Worm (Caenorhabditis elegans) whole organism, young adult: ENCODE measurements around the gene R07E5.11.

ENCODE experiments used
- B0035.1 ChIP-seq: sonication (generic microtip); optimal IDR thresholded peaks from 2 replicates; lab custom pipeline; 2016; ENCODE audit warnings: missing genetic modification characterization, mild to moderate bottlenecking, missing compliant biosample characterization, missing genotype, missing genetic modification reagents
- B0336.3 ChIP-seq: fragments of 200-800 bp; sonication (Bioruptor generic); IDR thresholded peaks from 2 replicates; pipeline ENCODE4 v1.3.6; 2022; ENCODE audit warnings: missing genetic modification characterization, missing compliant biosample characterization
- Y56A3A.18 ChIP-seq: fragments of 200-800 bp; sonication (Bioruptor generic); IDR thresholded peaks from 2 replicates; pipeline ENCODE4 v1.3.6; 2022; ENCODE audit warnings: missing genetic modification reagents, missing genetic modification characterization, missing compliant biosample characterization
- efl-1 ChIP-seq: fragments of 150-350 bp; optimal IDR thresholded peaks from 2 replicates; lab custom pipeline; 2014; ENCODE audit warnings: missing biosample characterization, missing genetic modification reagents, missing genetic modification characterization
- egl-18 ChIP-seq: fragments of 200-800 bp; sonication (Bioruptor generic); IDR thresholded peaks from 2 replicates; pipeline ENCODE4 v1.3.6; 2022; ENCODE audit warnings: missing genetic modification reagents, missing genetic modification characterization, missing compliant biosample characterization
- lin-54 ChIP-seq: fragments of 200-800 bp; sonication (Bioruptor generic); optimal IDR thresholded peaks from 2 replicates; lab custom pipeline; 2018; ENCODE audit warnings: mild to moderate bottlenecking, missing genetic modification characterization, missing compliant biosample characterization
- pha-4 ChIP-seq: fragments of 150-350 bp; sonication (generic microtip); optimal IDR thresholded peaks from 2 replicates; lab custom pipeline; 2014; ENCODE audit warnings: missing biosample characterization, missing genetic modification reagents, missing genetic modification characterization

DNA sequence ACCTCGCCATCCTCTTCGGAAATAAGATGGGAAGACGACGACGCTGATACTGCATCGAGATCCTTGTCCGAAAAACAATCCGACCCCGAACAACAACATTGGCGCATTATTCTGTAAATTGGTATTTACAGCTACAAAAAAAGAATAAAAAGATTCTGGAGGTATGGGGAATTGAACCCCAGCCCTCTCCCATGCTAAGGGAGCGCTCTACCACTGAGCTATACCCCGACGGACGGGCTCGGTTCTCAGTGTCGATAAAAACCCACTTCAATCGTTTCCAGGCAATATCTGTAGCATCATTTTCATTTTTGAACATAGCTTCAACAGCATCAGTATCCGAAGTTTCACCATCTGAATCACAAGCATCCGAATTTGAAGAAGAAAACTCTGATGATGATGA is 13.8 kb upstream of the R07E5.11 start:
- no peak for TF ChIP-seq Y56A3A.18 (GFP tag; lab: Robert Waterston, UW)
- no peak for TF ChIP-seq pha-4 (tag; lab: Kevin White, UChicago)
- TF ChIP-seq B0035.1 (tag; lab: Kevin White, UChicago), result no peak
- TF ChIP-seq egl-18 (GFP tag; lab: Robert Waterston, UW), result no peak
- TF ChIP-seq lin-54 (GFP tag; lab: Kevin White, UChicago), result peak; percentile 25
- no peak for TF ChIP-seq efl-1
- TF ChIP-seq B0336.3, result peak; percentile 20; the same call in 1 of the 2 replicates
